Worm (Caenorhabditis elegans): ENCODE measurements around the gene fbxa-157.
"Not testable (repeated sequence)": the region's sequence is repeated elsewhere in the genome, so short reads cannot be mapped to it uniquely, and the experiment has no call there.

The fbxa-157 gene

DNA sequence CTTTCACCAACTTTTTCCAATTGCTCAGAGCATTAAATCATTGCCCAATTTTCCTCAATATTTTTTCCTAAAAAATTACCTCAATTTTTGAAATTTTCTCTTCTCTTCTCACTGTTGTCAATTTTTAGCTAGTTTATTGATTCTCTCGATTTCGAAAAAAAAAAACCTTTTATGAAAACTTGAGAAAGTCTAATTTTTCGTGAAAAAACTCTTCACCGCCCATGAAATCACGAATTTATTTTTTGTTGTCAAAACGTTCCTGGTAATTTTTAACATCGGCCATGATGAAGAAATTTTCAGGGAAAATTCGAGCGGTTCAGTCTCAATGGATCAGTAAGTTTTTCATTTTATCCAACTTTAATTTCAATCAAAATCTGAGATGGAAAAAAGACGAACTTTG lies at the start of gene fbxa-157:
Gene fbxa-157, plus strand, starts transcription at position 301 of the 400 bp plus-strand sequence.
- no peak for TF ChIP-seq T22C8.4 (GFP tag; IDR thresholded peaks at IDR 0.05)
- TF ChIP-seq ztf-23 (GFP tag; IDR thresholded peaks at IDR 0.05): no peak
- TF ChIP-seq klf-2 (GFP tag; conservative IDR thresholded peaks at IDR 0.05): no peak
- no peak for TF ChIP-seq cog-1 (tag; optimal IDR thresholded peaks at IDR 0.05)
- no peak for TF ChIP-seq med-1 (GFP tag; optimal IDR thresholded peaks at IDR 0.05; ENCODE audit: insufficient read depth)
- no peak for TF ChIP-seq tab-1 (GFP tag; IDR thresholded peaks at IDR 0.05)
- no peak for TF ChIP-seq ztf-29 (GFP tag; IDR thresholded peaks at IDR 0.05)
- no peak for TF ChIP-seq flt-1 (GFP tag; IDR thresholded peaks at IDR 0.05)
- TF ChIP-seq ref-1 (GFP tag; conservative IDR thresholded peaks at IDR 0.05): no peak

DNA sequence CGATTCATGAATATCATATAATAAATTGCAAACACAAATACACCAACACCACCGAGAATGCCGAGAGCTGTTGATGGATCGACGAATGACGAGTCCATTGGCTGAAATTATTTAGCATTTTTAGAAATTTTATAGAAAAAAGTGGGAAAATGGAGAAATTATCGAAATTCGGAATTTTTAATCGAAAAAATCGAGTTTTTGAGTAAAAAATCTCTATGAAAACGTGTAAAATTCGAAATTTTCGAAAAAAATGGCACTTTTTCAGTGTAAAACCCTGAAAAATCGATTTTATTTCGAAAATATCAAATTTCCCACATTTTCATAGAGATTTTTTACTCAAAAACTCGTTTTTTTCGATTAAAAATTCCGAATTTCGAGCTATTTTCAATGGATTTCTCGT lies 43.7 kb upstream of the fbxa-157 start, which contains the start of gene tcc-1:
Gene tcc-1, minus strand, starts transcription at position 101 of the 400 bp plus-strand sequence.
- TF ChIP-seq tab-1 (GFP tag; IDR thresholded peaks at IDR 0.05) (no peak), flt-1 (GFP tag; IDR thresholded peaks at IDR 0.05) (no peak)

- TF ChIP-seq tab-1 (GFP tag; IDR thresholded peaks at IDR 0.05): no peak
- no peak for TF ChIP-seq T22C8.4 (GFP tag; IDR thresholded peaks at IDR 0.05)
- TF ChIP-seq flt-1 (GFP tag; IDR thresholded peaks at IDR 0.05): no peak
These were observed 41.7 kb upstream of the fbxa-157 start for ce11 chrV:17857901-17858300.

ce11 chrV:17859065-17859464 lies 40.5 kb upstream of the fbxa-157 start:
- no peak for TF ChIP-seq flt-1 (GFP tag; IDR thresholded peaks at IDR 0.05)
- TF ChIP-seq cog-1 (tag; optimal IDR thresholded peaks at IDR 0.05): no peak
- TF ChIP-seq T22C8.4 (GFP tag; IDR thresholded peaks at IDR 0.05): no peak
- no peak for TF ChIP-seq med-1 (GFP tag; optimal IDR thresholded peaks at IDR 0.05; ENCODE audit: insufficient read depth)
- TF ChIP-seq ztf-29 (GFP tag; IDR thresholded peaks at IDR 0.05): no peak
- TF ChIP-seq ztf-23 (GFP tag; IDR thresholded peaks at IDR 0.05): no peak
- TF ChIP-seq klf-2 (GFP tag; conservative IDR thresholded peaks at IDR 0.05): no peak

DNA sequence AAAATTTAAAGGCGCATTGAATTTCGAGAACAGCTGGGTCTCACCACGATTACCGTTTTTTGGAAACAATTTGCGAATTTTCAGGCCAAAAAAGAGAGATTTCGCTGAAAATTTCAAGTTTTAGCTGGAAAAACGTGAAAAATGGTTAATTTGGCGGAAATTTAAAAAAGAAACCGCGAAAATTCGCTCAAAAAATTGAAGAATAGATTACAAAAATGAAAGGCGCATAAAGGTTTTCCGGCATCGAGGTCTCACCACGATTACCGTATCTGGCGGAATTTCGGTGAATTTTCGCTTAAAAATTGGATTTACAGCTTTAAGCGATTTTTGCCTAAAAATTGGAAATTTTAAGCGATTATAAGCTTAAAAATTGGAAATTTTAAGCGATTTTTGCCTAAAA lies 40.1 kb upstream of the fbxa-157 start:
- no peak for TF ChIP-seq med-1 (GFP tag; optimal IDR thresholded peaks at IDR 0.05; ENCODE audit: insufficient read depth)
- no peak for TF ChIP-seq cog-1 (tag; optimal IDR thresholded peaks at IDR 0.05)
- no peak for TF ChIP-seq flt-1 (GFP tag; IDR thresholded peaks at IDR 0.05)
- no peak for TF ChIP-seq ztf-23 (GFP tag; IDR thresholded peaks at IDR 0.05)
- TF ChIP-seq ref-1 (GFP tag; conservative IDR thresholded peaks at IDR 0.05): no peak
- TF ChIP-seq klf-2 (GFP tag; conservative IDR thresholded peaks at IDR 0.05): no peak
- no peak for TF ChIP-seq ztf-29 (GFP tag; IDR thresholded peaks at IDR 0.05)

DNA sequence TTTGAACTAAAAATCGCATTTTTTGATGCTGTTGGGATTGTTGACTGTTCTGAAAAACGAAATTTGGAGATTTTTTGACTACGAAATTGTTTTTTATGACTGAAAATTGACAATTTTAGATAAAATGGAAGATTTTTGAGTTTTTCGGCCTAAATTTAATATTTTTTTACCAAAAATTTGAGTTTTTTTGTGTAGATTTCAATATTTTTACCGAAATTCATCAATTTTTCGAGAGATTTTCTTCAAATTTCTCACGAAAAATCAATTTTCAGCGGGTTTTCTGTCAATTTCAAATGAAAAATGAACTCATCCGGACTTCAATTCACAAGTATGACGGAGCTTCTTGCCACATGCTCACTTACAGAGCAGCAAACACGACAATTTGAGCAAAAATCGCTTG lies 34.3 kb upstream of the fbxa-157 start, which contains the start of gene Y59A8A.8:
Gene Y59A8A.8, plus strand, starts transcription at position 301 of the 400 bp plus-strand sequence.
- TF ChIP-seq ztf-29 (GFP tag; IDR thresholded peaks at IDR 0.05); med-1 (GFP tag; optimal IDR thresholded peaks at IDR 0.05; ENCODE audit: insufficient read depth); cog-1 (tag; optimal IDR thresholded peaks at IDR 0.05): not testable (repeated sequence)

ce11 chrV:17870569-17870968 lies 29.0 kb upstream of the fbxa-157 start, which contains the start of gene csn-1:
Gene csn-1 (minus strand): TSS chrV:17870651.
- TF ChIP-seq flt-1 (GFP tag; IDR thresholded peaks at IDR 0.05) (no peak), med-1 (GFP tag; optimal IDR thresholded peaks at IDR 0.05; ENCODE audit: insufficient read depth) (no peak), tab-1 (GFP tag; IDR thresholded peaks at IDR 0.05) (no peak), klf-2 (GFP tag; conservative IDR thresholded peaks at IDR 0.05) (no peak), cog-1 (tag; optimal IDR thresholded peaks at IDR 0.05) (no peak), ztf-23 (GFP tag; IDR thresholded peaks at IDR 0.05) (no peak), ztf-29 (GFP tag; IDR thresholded peaks at IDR 0.05) (no peak), T22C8.4 (GFP tag; IDR thresholded peaks at IDR 0.05) (no peak), ref-1 (GFP tag; conservative IDR thresholded peaks at IDR 0.05) (no peak)

- no peak for TF ChIP-seq ref-1 (GFP tag; conservative IDR thresholded peaks at IDR 0.05)
- TF ChIP-seq cog-1 (tag; optimal IDR thresholded peaks at IDR 0.05): no peak
- no peak for TF ChIP-seq T22C8.4 (GFP tag; IDR thresholded peaks at IDR 0.05)
- no peak for TF ChIP-seq med-1 (GFP tag; optimal IDR thresholded peaks at IDR 0.05; ENCODE audit: insufficient read depth)
- TF ChIP-seq flt-1 (GFP tag; IDR thresholded peaks at IDR 0.05): no peak
- TF ChIP-seq ztf-29 (GFP tag; IDR thresholded peaks at IDR 0.05): no peak
- TF ChIP-seq klf-2 (GFP tag; conservative IDR thresholded peaks at IDR 0.05): no peak
- no peak for TF ChIP-seq ztf-23 (GFP tag; IDR thresholded peaks at IDR 0.05)
- no peak for TF ChIP-seq tab-1 (GFP tag; IDR thresholded peaks at IDR 0.05)
These were observed 28.6 kb upstream of the fbxa-157 start, which contains the start of gene phf-14 for ce11 chrV:17871049-17871448. Gene phf-14 (plus strand): TSS chrV:17871393.

DNA sequence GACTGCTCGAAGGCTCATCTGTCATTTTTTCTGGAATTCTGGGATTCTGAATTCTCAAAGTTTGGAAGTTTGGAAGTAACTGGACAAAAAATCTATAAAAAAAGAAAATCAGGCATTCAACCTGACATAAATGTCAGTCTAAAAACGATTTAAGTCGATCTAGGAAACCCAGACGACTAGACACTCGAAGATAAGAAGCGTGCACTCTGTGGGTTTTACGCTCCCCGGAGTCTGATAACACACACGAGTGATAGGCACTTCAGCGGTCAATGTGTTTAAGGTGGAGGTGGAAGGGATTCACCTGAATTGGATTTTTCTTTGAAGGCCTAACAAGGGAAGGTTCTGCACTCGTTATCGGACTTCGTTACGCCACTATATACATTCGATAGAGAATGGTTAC lies 10.7 kb upstream of the fbxa-157 start, which contains the start of gene C06H5.6:
Gene C06H5.6, minus strand, starts transcription at position 46 of the 400 bp plus-strand sequence.
- TF ChIP-seq flt-1 (GFP tag; IDR thresholded peaks at IDR 0.05) (no peak), T22C8.4 (GFP tag; IDR thresholded peaks at IDR 0.05) (no peak), cog-1 (tag; optimal IDR thresholded peaks at IDR 0.05) (no peak), med-1 (GFP tag; optimal IDR thresholded peaks at IDR 0.05; ENCODE audit: insufficient read depth) (no peak), klf-2 (GFP tag; conservative IDR thresholded peaks at IDR 0.05) (no peak), ztf-29 (GFP tag; IDR thresholded peaks at IDR 0.05) (no peak), tab-1 (GFP tag; IDR thresholded peaks at IDR 0.05) (no peak), ztf-23 (GFP tag; IDR thresholded peaks at IDR 0.05) (no peak), ref-1 (GFP tag; conservative IDR thresholded peaks at IDR 0.05) (no peak)

- no peak for TF ChIP-seq med-1 (GFP tag; optimal IDR thresholded peaks at IDR 0.05; ENCODE audit: insufficient read depth)
- TF ChIP-seq flt-1 (GFP tag; IDR thresholded peaks at IDR 0.05): no peak
- no peak for TF ChIP-seq ref-1 (GFP tag; conservative IDR thresholded peaks at IDR 0.05)
- TF ChIP-seq ztf-23 (GFP tag; IDR thresholded peaks at IDR 0.05): no peak
- no peak for TF ChIP-seq tab-1 (GFP tag; IDR thresholded peaks at IDR 0.05)
- no peak for TF ChIP-seq T22C8.4 (GFP tag; IDR thresholded peaks at IDR 0.05)
- no peak for TF ChIP-seq cog-1 (tag; optimal IDR thresholded peaks at IDR 0.05)
- TF ChIP-seq klf-2 (GFP tag; conservative IDR thresholded peaks at IDR 0.05): no peak
- TF ChIP-seq ztf-29 (GFP tag; IDR thresholded peaks at IDR 0.05): no peak
These were observed 8.3 kb upstream of the fbxa-157 start for ce11 chrV:17891317-17891716.
